Worm (Caenorhabditis elegans) whole organism, young adult: ENCODE data around the gene F49C12.4.
"Not testable (repeated sequence)": the region's sequence is repeated elsewhere in the genome, so short reads cannot be mapped to it uniquely, and the experiment has no call there.

Experiments
- ceh-40 ChIP-seq: fragments of 200-800 bp; sonication (Bioruptor generic); IDR thresholded peaks from 2 replicates; pipeline ENCODE4 v1.3.6; 2022; ENCODE audit warnings: missing genetic modification characterization, missing compliant biosample characterization
- him-1 ChIP-seq: sonication (generic microtip); optimal IDR thresholded peaks from 2 replicates; lab custom pipeline; 2016; ENCODE audit warnings: missing genotype, missing genetic modification reagents, missing genetic modification characterization, missing compliant biosample characterization
- lin-26 ChIP-seq: fragments of 200-800 bp; sonication (Bioruptor generic); IDR thresholded peaks from 2 replicates; pipeline ENCODE4 v1.3.6; 2022; ENCODE audit warnings: missing genetic modification reagents, missing genetic modification characterization, missing compliant biosample characterization
- madf-10 ChIP-seq: sonication (generic microtip); optimal IDR thresholded peaks from 2 replicates; lab custom pipeline; 2016; ENCODE audit warnings: mild to moderate bottlenecking, missing genetic modification characterization, missing compliant biosample characterization
- nhr-120 ChIP-seq: fragments of 200-800 bp; sonication (Bioruptor generic); IDR thresholded peaks from 2 replicates; pipeline ENCODE4 v1.3.6; 2022; ENCODE audit warnings: missing genetic modification characterization, missing compliant biosample characterization
- nhr-80 ChIP-seq: sonication (generic microtip); optimal IDR thresholded peaks from 2 replicates; lab custom pipeline; 2016; ENCODE audit warnings: missing genetic modification characterization, missing compliant biosample characterization
- sdz-38 ChIP-seq: sonication (generic microtip); optimal IDR thresholded peaks from 2 replicates; lab custom pipeline; 2016; ENCODE audit warnings: missing genotype, missing genetic modification characterization, missing compliant biosample characterization
- unc-130 ChIP-seq: sonication (generic microtip); optimal IDR thresholded peaks from 2 replicates; lab custom pipeline; 2016; ENCODE audit warnings: missing genetic modification reagents, missing genetic modification characterization, missing compliant biosample characterization
- unc-62 ChIP-seq: fragments of 150-350 bp; optimal IDR thresholded peaks from 2 replicates; lab custom pipeline; 2014; ENCODE audit warnings: missing biosample characterization, missing genetic modification reagents, missing genetic modification characterization

DNA sequence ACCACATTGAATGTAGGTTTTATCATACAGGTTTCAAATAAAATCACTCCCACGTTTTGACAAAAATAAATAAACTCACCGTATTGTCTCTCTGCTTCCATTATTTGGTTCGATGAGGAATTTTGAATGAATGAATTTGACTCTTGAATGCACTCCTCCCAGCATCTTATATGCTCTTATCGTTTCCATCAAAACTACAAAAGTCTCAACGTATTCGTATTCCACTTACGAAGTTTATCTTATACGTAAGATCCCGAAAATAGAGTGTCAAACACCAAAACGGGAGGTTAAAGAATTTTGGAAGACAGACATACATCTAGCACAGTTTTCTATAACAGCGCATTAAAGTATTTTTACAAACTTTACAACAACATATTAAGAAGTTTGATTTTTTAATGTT lies 10.1 kb downstream of the F49C12.4 start, which contains the start of gene nhr-264:
- not testable (repeated sequence) for TF ChIP-seq unc-130 (GFP tag; lab: Kevin White, UChicago); madf-10; lin-26 (GFP tag; lab: Robert Waterston, UW); sdz-38 (tag; lab: Kevin White, UChicago); him-1 (tag; lab: Kevin White, UChicago); nhr-120; nhr-80 (tag; lab: Kevin White, UChicago); ceh-40 (GFP tag; lab: Robert Waterston, UW); unc-62 (GFP tag; lab: Kevin White, UChicago)
